Fruit fly (Drosophila melanogaster) whole organism: ENCODE results near the gene Hmgcr.

Experiments used
- CG8478 ChIP-seq: fragments of >200 bp; optimal IDR thresholded peaks from 2 replicates; lab custom pipeline; 2018; ENCODE audit warnings: inconsistent platforms
- Dll ChIP-seq: fragments of >200 bp; optimal IDR thresholded peaks from 2 replicates; lab custom pipeline; 2017
- pan ChIP-seq: fragments of >200 bp; optimal IDR thresholded peaks from 2 replicates; lab custom pipeline; 2017
- psq ChIP-seq: fragments of >200 bp; optimal IDR thresholded peaks from 2 replicates; lab custom pipeline; 2017

DNA sequence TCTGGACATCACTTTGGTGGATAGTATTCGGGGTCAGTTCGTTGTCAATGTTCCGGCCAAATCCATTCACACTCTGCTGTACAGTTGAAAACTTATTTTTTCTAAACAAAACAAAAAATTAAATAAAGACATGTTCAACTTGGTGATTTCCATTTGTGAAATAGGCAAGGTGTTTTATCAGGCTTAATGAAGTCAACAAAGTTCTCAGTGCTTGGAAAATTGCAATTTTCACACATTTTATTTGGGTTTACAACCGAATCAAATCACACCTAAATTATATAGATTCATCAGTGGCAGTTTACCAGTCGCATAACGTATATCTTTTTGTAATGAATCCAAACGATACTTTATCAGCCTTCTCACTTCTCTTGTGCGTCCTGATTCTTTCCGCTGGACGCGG is 30.7 kb upstream of the Hmgcr start, which contains the start of gene Qsox4:
- no peak for TF ChIP-seq psq (lab: Kevin White, UChicago)
- no peak for TF ChIP-seq pan
- TF ChIP-seq CG8478 (lab: Kevin White, UChicago), result no peak
- TF ChIP-seq Dll, result no peak
